Worm (Caenorhabditis elegans) whole organism, late embryonic: ENCODE data around the gene samp-1.

ENCODE experiments used
- C08G9.2 ChIP-seq: sonication (generic microtip); optimal IDR thresholded peaks from 2 replicates; lab custom pipeline; 2016; ENCODE audit warnings: mild to moderate bottlenecking, missing genetic modification characterization, moderate library complexity, missing compliant biosample characterization
- C38D4.7 ChIP-seq: fragments of 200-800 bp; sonication (Bioruptor generic); optimal IDR thresholded peaks from 2 replicates; lab custom pipeline; 2018; ENCODE audit warnings: mild to moderate bottlenecking, missing genetic modification characterization, moderate library complexity, missing compliant biosample characterization
- K09A11.1 ChIP-seq: sonication (generic microtip); optimal IDR thresholded peaks from 2 replicates; lab custom pipeline; 2017; ENCODE audit warnings: antibody characterized with exemption, mild to moderate bottlenecking, missing genetic modification characterization, missing compliant biosample characterization; ENCODE audit not compliant: insufficient read depth
- ahr-1 ChIP-seq: sonication (generic microtip); optimal IDR thresholded peaks from 2 replicates; lab custom pipeline; 2016; ENCODE audit warnings: missing genetic modification characterization, missing compliant biosample characterization
- ama-1 ChIP-seq: fragments of 150-350 bp; optimal IDR thresholded peaks from 2 replicates; lab custom pipeline; 2014
- ceh-14 ChIP-seq: sonication (generic microtip); optimal IDR thresholded peaks from 2 replicates; lab custom pipeline; 2016; ENCODE audit warnings: missing genotype, missing genetic modification characterization, missing compliant biosample characterization
- ceh-19 ChIP-seq: fragments of 200-800 bp; sonication (Bioruptor generic); optimal IDR thresholded peaks from 2 replicates; lab custom pipeline; 2018; ENCODE audit warnings: mild to moderate bottlenecking, missing genetic modification characterization, missing compliant biosample characterization
- ceh-2 ChIP-seq: sonication (generic microtip); optimal IDR thresholded peaks from 2 replicates; lab custom pipeline; 2016; ENCODE audit warnings: missing genotype, missing genetic modification characterization, missing compliant biosample characterization
- ceh-22 ChIP-seq: sonication (generic microtip); optimal IDR thresholded peaks from 2 replicates; lab custom pipeline; 2017; ENCODE audit warnings: missing biosample characterization, missing genetic modification characterization
- ceh-24 ChIP-seq: sonication (generic microtip); optimal IDR thresholded peaks from 2 replicates; lab custom pipeline; 2016; ENCODE audit warnings: mild to moderate bottlenecking, missing genetic modification characterization, missing compliant biosample characterization
- ceh-30 ChIP-seq: fragments of 150-350 bp; optimal IDR thresholded peaks from 2 replicates; lab custom pipeline; 2014; ENCODE audit warnings: missing biosample characterization, missing genetic modification characterization
- ceh-34 ChIP-seq: sonication (generic microtip); optimal IDR thresholded peaks from 2 replicates; lab custom pipeline; 2016; ENCODE audit warnings: mild to moderate bottlenecking, missing genetic modification characterization, missing compliant biosample characterization
- ceh-45 ChIP-seq: fragments of 200-800 bp; sonication (Bioruptor generic); IDR thresholded peaks from 2 replicates; pipeline ENCODE4 v1.3.6; 2022; ENCODE audit warnings: missing genetic modification reagents, missing genetic modification characterization, missing compliant biosample characterization
- ceh-6 ChIP-seq: fragments of 200-800 bp; sonication (Bioruptor generic); optimal IDR thresholded peaks from 2 replicates; lab custom pipeline; 2018; ENCODE audit warnings: mild to moderate bottlenecking, missing genetic modification characterization, missing compliant biosample characterization
- ceh-9 ChIP-seq: sonication (generic microtip); optimal IDR thresholded peaks from 2 replicates; lab custom pipeline; 2016; ENCODE audit warnings: mild to moderate bottlenecking, missing genetic modification characterization, inconsistent platforms, missing compliant biosample characterization
- che-1 ChIP-seq: sonication (generic microtip); optimal IDR thresholded peaks from 2 replicates; lab custom pipeline; 2016; ENCODE audit warnings: mild to moderate bottlenecking, missing genetic modification characterization, missing compliant biosample characterization
- elt-2 ChIP-seq: sonication (generic microtip); optimal IDR thresholded peaks from 2 replicates; lab custom pipeline; 2016; ENCODE audit warnings: missing genetic modification reagents, missing genetic modification characterization, missing compliant biosample characterization
- fax-1 ChIP-seq: sonication (generic microtip); optimal IDR thresholded peaks from 2 replicates; lab custom pipeline; 2016; ENCODE audit warnings: missing genotype, missing genetic modification characterization, missing compliant biosample characterization
- fkh-6 ChIP-seq: sonication (generic microtip); optimal IDR thresholded peaks from 2 replicates; lab custom pipeline; 2016; ENCODE audit warnings: missing genetic modification characterization, missing compliant biosample characterization
- gmeb-2 ChIP-seq: sonication (generic microtip); optimal IDR thresholded peaks from 2 replicates; lab custom pipeline; 2016; ENCODE audit warnings: missing genetic modification characterization, inconsistent platforms, missing compliant biosample characterization
- hlh-15 ChIP-seq: sonication (generic microtip); optimal IDR thresholded peaks from 2 replicates; lab custom pipeline; 2016; ENCODE audit warnings: missing genetic modification characterization, missing compliant biosample characterization
- hlh-6 ChIP-seq: sonication (generic microtip); optimal IDR thresholded peaks from 2 replicates; lab custom pipeline; 2016; ENCODE audit warnings: missing genotype, missing genetic modification characterization, missing compliant biosample characterization
- lim-6 ChIP-seq: sonication (generic microtip); optimal IDR thresholded peaks from 2 replicates; lab custom pipeline; 2016; ENCODE audit warnings: missing genetic modification characterization, missing compliant biosample characterization
- lin-11 ChIP-seq: fragments of 200-800 bp; sonication (Bioruptor generic); optimal IDR thresholded peaks from 2 replicates; lab custom pipeline; 2018; ENCODE audit warnings: mild to moderate bottlenecking, missing genetic modification characterization, missing compliant biosample characterization
- madf-2 ChIP-seq: sonication (generic microtip); optimal IDR thresholded peaks from 2 replicates; lab custom pipeline; 2017; ENCODE audit warnings: missing genetic modification characterization, missing compliant biosample characterization
- mec-3 ChIP-seq: sonication (generic microtip); optimal IDR thresholded peaks from 2 replicates; lab custom pipeline; 2016; ENCODE audit warnings: borderline replicate concordance, missing genetic modification characterization, missing compliant biosample characterization
- nhr-232 ChIP-seq: sonication (generic microtip); optimal IDR thresholded peaks from 2 replicates; lab custom pipeline; 2016; ENCODE audit warnings: missing genetic modification characterization, missing compliant biosample characterization
- odd-2 ChIP-seq: sonication (generic microtip); optimal IDR thresholded peaks from 2 replicates; lab custom pipeline; 2017; ENCODE audit warnings: antibody characterized with exemption, mild to moderate bottlenecking, missing genetic modification characterization, missing compliant biosample characterization
- pag-3 ChIP-seq: sonication (generic microtip); optimal IDR thresholded peaks from 2 replicates; lab custom pipeline; 2016; ENCODE audit warnings: missing compliant biosample characterization, missing genetic modification characterization, borderline replicate concordance
- pat-9 ChIP-seq: fragments of 200-800 bp; sonication (Bioruptor generic); optimal IDR thresholded peaks from 2 replicates; lab custom pipeline; 2018; ENCODE audit warnings: mild to moderate bottlenecking, missing genetic modification characterization, moderate library complexity, missing compliant biosample characterization
- pha-2 ChIP-seq: sonication (generic microtip); optimal IDR thresholded peaks from 2 replicates; lab custom pipeline; 2017; ENCODE audit warnings: mild to moderate bottlenecking, missing genetic modification characterization, missing compliant biosample characterization
- pros-1 ChIP-seq: fragments of 150-350 bp; optimal IDR thresholded peaks from 2 replicates; lab custom pipeline; 2014; ENCODE audit warnings: missing biosample characterization, missing genetic modification reagents, missing genetic modification characterization
- ref-2 ChIP-seq: sonication (generic microtip); optimal IDR thresholded peaks from 2 replicates; lab custom pipeline; 2016; ENCODE audit warnings: missing genetic modification characterization, missing compliant biosample characterization
- rnt-1 ChIP-seq: sonication (generic microtip); optimal IDR thresholded peaks from 2 replicates; lab custom pipeline; 2016; ENCODE audit warnings: missing genetic modification characterization, missing compliant biosample characterization
- sox-2 ChIP-seq: fragments of 200-800 bp; sonication (Bioruptor generic); IDR thresholded peaks from 2 replicates; pipeline ENCODE4 v1.3.6; 2022; ENCODE audit warnings: missing genetic modification reagents, missing genetic modification characterization, missing compliant biosample characterization
- syd-9 ChIP-seq: sonication (generic microtip); optimal IDR thresholded peaks from 2 replicates; lab custom pipeline; 2016; ENCODE audit warnings: mild to moderate bottlenecking, missing genetic modification characterization, moderate library complexity, missing compliant biosample characterization
- tbx-2 ChIP-seq: sonication (generic microtip); optimal IDR thresholded peaks from 2 replicates; lab custom pipeline; 2016; ENCODE audit warnings: missing genetic modification characterization, missing compliant biosample characterization
- ttx-3 ChIP-seq: sonication (generic microtip); optimal IDR thresholded peaks from 2 replicates; lab custom pipeline; 2016; ENCODE audit warnings: missing genetic modification reagents, missing genetic modification characterization, missing compliant biosample characterization
- unc-3 ChIP-seq, 2 experiments: fragments of 200-800 bp in 1 of 2; sonication (Bioruptor generic) in 1 of 2; sonication (generic microtip) in 1 of 2; conservative IDR thresholded peaks in 1 of 2; optimal IDR thresholded peaks in 1 of 2; 2 replicates each; pipeline versions ENCODE4 v1.3.6 to Lab custom; 2016 to 2022; ENCODE audit warnings: missing compliant biosample characterization in 2 of 2, missing genetic modification characterization in 2 of 2, missing genetic modification reagents in 1 of 2
- unc-55 ChIP-seq: sonication (generic microtip); optimal IDR thresholded peaks from 2 replicates; lab custom pipeline; 2017; ENCODE audit warnings: missing biosample characterization, missing genetic modification reagents, missing genetic modification characterization
- ztf-16 ChIP-seq: sonication (generic microtip); optimal IDR thresholded peaks from 2 replicates; lab custom pipeline; 2017; ENCODE audit warnings: missing genetic modification characterization, missing compliant biosample characterization

The samp-1 gene

ce11 chrII:11283803-11284202 is 18.9 kb upstream of the samp-1 start:
- TF ChIP-seq ama-1 (lab: Kevin White, UChicago) (no peak), unc-55 (GFP tag; lab: Kevin White, UChicago) (no peak), hlh-15 (tag; lab: Kevin White, UChicago) (no peak), fkh-6 (tag; lab: Kevin White, UChicago) (no peak), lim-6 (no peak), elt-2 (no peak), C38D4.7 (GFP tag; lab: Kevin White, UChicago) (no peak), ceh-14 (tag; lab: Kevin White, UChicago) (no peak), fax-1 (tag; lab: Kevin White, UChicago) (no peak), syd-9 (tag; lab: Kevin White, UChicago) (no peak), ceh-22 (tag; lab: Kevin White, UChicago) (no peak), K09A11.1 (tag; lab: Kevin White, UChicago) (no peak), lin-11 (tag; lab: Kevin White, UChicago) (no peak), ceh-45 (no peak), unc-3 (GFP tag; conservative IDR thresholded peaks at IDR 0.05; lab: Robert Waterston, UW) (no peak), unc-3 (tag; optimal IDR thresholded peaks at IDR 0.05; lab: Kevin White, UChicago) (no peak)

- no peak for TF ChIP-seq ttx-3 (tag; lab: Kevin White, UChicago)
- TF ChIP-seq ceh-30 (tag; lab: Kevin White, UChicago): no peak
- no peak for TF ChIP-seq nhr-232 (tag; lab: Kevin White, UChicago)
- TF ChIP-seq che-1: no peak
- TF ChIP-seq elt-2: no peak
- no peak for TF ChIP-seq ceh-6 (GFP tag; lab: Kevin White, UChicago)
- no peak for TF ChIP-seq mec-3 (tag; lab: Kevin White, UChicago)
- no peak for TF ChIP-seq ahr-1 (tag; lab: Kevin White, UChicago)
- TF ChIP-seq gmeb-2: no peak
- no peak for TF ChIP-seq ceh-24 (tag; lab: Kevin White, UChicago)
Measured at ce11 chrII:11284701-11285100, 18.0 kb upstream of the samp-1 start.

ce11 chrII:11285282-11285933 is 17.3 kb upstream of the samp-1 start:
- TF ChIP-seq ref-2 (tag; lab: Kevin White, UChicago): no peak
- TF ChIP-seq elt-2: peak; percentile 36
- TF ChIP-seq C08G9.2: no peak
- peak; percentile 59 for TF ChIP-seq tbx-2
- TF ChIP-seq pat-9: no peak
- TF ChIP-seq pros-1 (tag; lab: Kevin White, UChicago): no peak
- no peak for TF ChIP-seq odd-2 (tag; lab: Kevin White, UChicago)
- no peak for TF ChIP-seq rnt-1
- no peak for TF ChIP-seq pha-2

ce11 chrII:11286445-11286844 is 16.2 kb upstream of the samp-1 start:
- TF ChIP-seq ref-2 (tag; lab: Kevin White, UChicago) (no peak), ztf-16 (tag; lab: Kevin White, UChicago) (no peak), unc-3 (GFP tag; conservative IDR thresholded peaks at IDR 0.05; lab: Robert Waterston, UW) (no peak), unc-3 (tag; optimal IDR thresholded peaks at IDR 0.05; lab: Kevin White, UChicago) (no peak), ceh-19 (GFP tag; lab: Kevin White, UChicago) (no peak), tbx-2 (no peak), ceh-14 (tag; lab: Kevin White, UChicago) (no peak), ceh-6 (GFP tag; lab: Kevin White, UChicago) (no peak), K09A11.1 (tag; lab: Kevin White, UChicago) (no peak), sox-2 (GFP tag; lab: Robert Waterston, UW) (no peak), ceh-9 (tag; lab: Kevin White, UChicago) (no peak), ceh-34 (tag; lab: Kevin White, UChicago) (no peak), gmeb-2 (no peak), lim-6 (no peak), madf-2 (tag; lab: Kevin White, UChicago) (no peak), syd-9 (tag; lab: Kevin White, UChicago) (no peak), hlh-6 (tag; lab: Kevin White, UChicago) (no peak), pag-3 (tag; lab: Kevin White, UChicago) (no peak), ceh-2 (no peak), ahr-1 (tag; lab: Kevin White, UChicago) (no peak)
